Fruit fly (Drosophila melanogaster) whole organism, pupa: Measurements from ENCODE around the gene Ids.

Experiments
- CG13204 ChIP-seq: fragments of 200-800 bp; sonication (Bioruptor generic); optimal IDR thresholded peaks from 2 replicates; lab custom pipeline; 2018; ENCODE audit warnings: missing biosample characterization, mild to moderate bottlenecking, missing genetic modification characterization, moderate library complexity
- CG8159 ChIP-seq: fragments of 200-800 bp; sonication (Bioruptor generic); optimal IDR thresholded peaks from 3 replicates; lab custom pipeline; 2018; ENCODE audit warnings: missing biosample characterization, mild to moderate bottlenecking, missing genetic modification characterization, moderate library complexity
- CG8301 ChIP-seq: fragments of 200-800 bp; sonication (Bioruptor generic); optimal IDR thresholded peaks from 2 replicates; lab custom pipeline; 2018; ENCODE audit warnings: missing biosample characterization, mild to moderate bottlenecking, missing genetic modification characterization
- D1 ChIP-seq: fragments of 200-800 bp; sonication (Bioruptor generic); optimal IDR thresholded peaks from 2 replicates; lab custom pipeline; 2018; ENCODE audit warnings: missing biosample characterization, mild to moderate bottlenecking, missing genetic modification characterization, moderate library complexity
- Pif1A ChIP-seq: fragments of 200-800 bp; sonication (Bioruptor generic); optimal IDR thresholded peaks from 3 replicates; lab custom pipeline; 2016; ENCODE audit warnings: missing biosample characterization, missing genetic modification characterization
- fd96Ca ChIP-seq: fragments of 200-800 bp; sonication (Bioruptor generic); IDR thresholded peaks from 3 replicates; pipeline ENCODE4 v1.3.6; 2022; ENCODE audit warnings: missing biosample characterization, missing genetic modification characterization

DNA sequence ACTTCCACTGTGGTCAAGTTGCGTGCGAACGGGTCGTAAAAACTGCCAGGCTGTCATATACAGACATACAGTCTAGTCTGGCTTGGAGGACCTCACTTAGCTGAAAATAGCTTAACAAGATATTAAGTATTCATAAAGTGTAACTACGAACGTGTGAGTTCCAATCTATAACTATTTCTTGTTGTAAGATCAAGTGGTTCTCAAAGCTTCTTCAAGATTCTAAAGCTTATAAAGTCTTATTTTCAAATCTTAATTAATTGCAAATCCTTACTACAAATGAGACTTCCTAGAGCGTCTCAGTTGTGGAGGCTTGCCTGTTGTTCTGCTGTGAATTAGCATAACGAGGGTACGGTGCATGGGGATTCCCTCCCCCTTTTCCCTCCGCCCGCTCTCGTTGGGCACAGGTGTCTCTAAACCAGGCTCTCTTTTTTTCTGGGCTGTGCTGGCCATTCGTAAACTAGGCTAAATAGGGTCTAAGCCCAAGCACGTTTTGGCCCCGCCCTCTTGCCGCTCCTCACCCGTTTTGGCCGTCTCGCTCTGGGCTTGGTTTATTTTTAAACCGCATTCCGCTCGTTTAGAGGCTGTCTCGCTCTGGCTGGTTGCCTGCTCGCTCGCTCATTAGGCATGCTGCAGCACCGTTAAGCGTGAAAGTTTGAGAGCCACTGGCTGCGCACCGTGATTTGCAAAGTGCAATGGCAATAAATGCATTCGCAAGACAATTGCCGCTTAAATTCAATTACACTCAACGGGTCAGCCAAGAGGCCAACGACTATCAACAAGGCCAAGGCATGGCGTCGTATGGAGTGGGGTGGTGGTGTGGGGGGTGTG is 39.8 kb upstream of the Ids start:
- TF ChIP-seq CG13204 (peak; percentile 35), CG8301 (peak; percentile 27), fd96Ca (no peak), CG8159 (peak; percentile 62), Pif1A (GFP tag; lab: Kevin White, UChicago) (no peak), D1 (tag; lab: Kevin White, UChicago) (no peak)
